Worm (Caenorhabditis elegans) whole organism, young adult: ENCODE data around the gene K04C2.5.
A peak's percentile ranks its signal among the peaks of the same experiment; 100 is the strongest.

Source experiments
- B0019.2 ChIP-seq: fragments of 200-800 bp; sonication (Bioruptor generic); conservative IDR thresholded peaks from 2 replicates; pipeline ENCODE4 v1.3.6; 2022; ENCODE audit warnings: missing genetic modification reagents, missing genetic modification characterization, missing compliant biosample characterization
- C17E4.6 ChIP-seq: fragments of 200-800 bp; sonication (Bioruptor generic); IDR thresholded peaks from 2 replicates; pipeline ENCODE4 v1.3.6; 2022; ENCODE audit warnings: missing genetic modification reagents, missing genetic modification characterization, missing compliant biosample characterization
- D2030.7 ChIP-seq: fragments of 200-800 bp; sonication (Bioruptor generic); IDR thresholded peaks from 2 replicates; pipeline ENCODE4 v1.3.6; 2022; ENCODE audit warnings: missing genetic modification reagents, missing genetic modification characterization, missing compliant biosample characterization
- F23B12.7 ChIP-seq: sonication (generic microtip); optimal IDR thresholded peaks from 2 replicates; lab custom pipeline; 2017; ENCODE audit warnings: missing genetic modification characterization, mild to moderate bottlenecking, missing compliant biosample characterization, antibody characterized with exemption, moderate library complexity; ENCODE audit not compliant: insufficient read depth
- F37B4.10 ChIP-seq: fragments of 200-800 bp; sonication (Bioruptor generic); IDR thresholded peaks from 2 replicates; pipeline ENCODE4 v1.3.6; 2022; ENCODE audit warnings: missing genetic modification characterization, missing compliant biosample characterization
- F49E8.2 ChIP-seq: sonication (generic microtip); optimal IDR thresholded peaks from 3 replicates; lab custom pipeline; 2017; ENCODE audit warnings: missing genetic modification characterization, mild to moderate bottlenecking, missing compliant biosample characterization, antibody characterized with exemption, moderate library complexity; ENCODE audit not compliant: insufficient read depth
- F52B5.7 ChIP-seq: sonication (generic microtip); optimal IDR thresholded peaks from 2 replicates; lab custom pipeline; 2016; ENCODE audit warnings: mild to moderate bottlenecking, missing genetic modification characterization, missing compliant biosample characterization
- T07F8.4 ChIP-seq: sonication (generic microtip); optimal IDR thresholded peaks from 2 replicates; lab custom pipeline; 2016; ENCODE audit warnings: mild to moderate bottlenecking, missing genetic modification characterization, moderate library complexity, missing compliant biosample characterization
- T26A5.8 ChIP-seq: sonication (generic microtip); optimal IDR thresholded peaks from 2 replicates; lab custom pipeline; 2016; ENCODE audit warnings: missing genetic modification characterization, missing compliant biosample characterization
- Y95B8A.8 ChIP-seq: fragments of 200-800 bp; sonication (Bioruptor generic); IDR thresholded peaks from 2 replicates; pipeline ENCODE4 v1.3.6; 2022; ENCODE audit warnings: missing genetic modification reagents, missing genetic modification characterization, missing compliant biosample characterization
- akir-1 ChIP-seq: fragments of 200-800 bp; sonication (Bioruptor generic); optimal IDR thresholded peaks from 2 replicates; lab custom pipeline; 2018; ENCODE audit warnings: mild to moderate bottlenecking, missing genetic modification characterization, moderate library complexity, missing compliant biosample characterization
- ama-1 ChIP-seq, 3 experiments: fragments of 150-350 bp in 1 of 3; sonication (generic microtip) in 2 of 3; optimal IDR thresholded peaks; 2 replicates each; lab custom pipeline; 2014 to 2018; ENCODE audit warnings: missing biosample characterization in 2 of 3, missing genetic modification characterization in 2 of 3, missing genetic modification reagents in 2 of 3
- athp-1 ChIP-seq: sonication (generic microtip); optimal IDR thresholded peaks from 2 replicates; lab custom pipeline; 2017; ENCODE audit warnings: mild to moderate bottlenecking, missing genetic modification characterization, missing compliant biosample characterization
- attf-3 ChIP-seq: fragments of 200-800 bp; sonication (Bioruptor generic); conservative IDR thresholded peaks from 2 replicates; pipeline ENCODE4 v1.3.6; 2022; ENCODE audit warnings: missing genetic modification reagents, missing genetic modification characterization, missing compliant biosample characterization
- attf-5 ChIP-seq: fragments of 200-800 bp; sonication (Bioruptor generic); optimal IDR thresholded peaks from 2 replicates; lab custom pipeline; 2018; ENCODE audit warnings: mild to moderate bottlenecking, missing genetic modification characterization, missing compliant biosample characterization
- attf-6 ChIP-seq: fragments of 200-800 bp; sonication (Bioruptor generic); IDR thresholded peaks from 2 replicates; pipeline ENCODE4 v1.3.6; 2022; ENCODE audit warnings: missing genetic modification reagents, missing genetic modification characterization, missing compliant biosample characterization
- bed-1 ChIP-seq: fragments of 200-800 bp; sonication (Bioruptor generic); IDR thresholded peaks from 2 replicates; pipeline ENCODE4 v1.3.6; 2022; ENCODE audit warnings: missing genetic modification reagents, missing genetic modification characterization, missing compliant biosample characterization
- bed-2 ChIP-seq: fragments of 200-800 bp; sonication (Bioruptor generic); IDR thresholded peaks from 2 replicates; pipeline ENCODE4 v1.3.6; 2022; ENCODE audit warnings: missing genetic modification reagents, missing genetic modification characterization, missing compliant biosample characterization
- die-1 ChIP-seq: sonication (generic microtip); optimal IDR thresholded peaks from 2 replicates; lab custom pipeline; 2016; ENCODE audit warnings: missing genotype, mild to moderate bottlenecking, missing genetic modification characterization, missing compliant biosample characterization
- dox-1 ChIP-seq: fragments of 200-800 bp; sonication (Bioruptor generic); IDR thresholded peaks from 2 replicates; pipeline ENCODE4 v1.3.6; 2022; ENCODE audit warnings: missing genetic modification reagents, missing genetic modification characterization, missing compliant biosample characterization
- efl-1 ChIP-seq: fragments of 150-350 bp; optimal IDR thresholded peaks from 2 replicates; lab custom pipeline; 2014; ENCODE audit warnings: missing biosample characterization, missing genetic modification reagents, missing genetic modification characterization
- egrh-3 ChIP-seq: fragments of 200-800 bp; sonication (Bioruptor generic); IDR thresholded peaks from 2 replicates; pipeline ENCODE4 v1.3.6; 2022; ENCODE audit warnings: missing genetic modification reagents, missing genetic modification characterization, missing compliant biosample characterization
- fkh-3 ChIP-seq: sonication (generic microtip); optimal IDR thresholded peaks from 2 replicates; lab custom pipeline; 2016; ENCODE audit warnings: mild to moderate bottlenecking, missing genetic modification characterization, missing compliant biosample characterization
- hlh-12 ChIP-seq: sonication (generic microtip); optimal IDR thresholded peaks from 2 replicates; lab custom pipeline; 2016; ENCODE audit warnings: missing genetic modification characterization, missing compliant biosample characterization
- hlh-26 ChIP-seq: fragments of 200-800 bp; sonication (Bioruptor generic); conservative IDR thresholded peaks from 2 replicates; pipeline ENCODE4 v1.3.6; 2022; ENCODE audit warnings: missing genetic modification reagents, missing genetic modification characterization, missing compliant biosample characterization
- hrde-1 ChIP-seq: sonication (generic microtip); optimal IDR thresholded peaks from 2 replicates; lab custom pipeline; 2016; ENCODE audit warnings: missing genetic modification characterization, mild to moderate bottlenecking, missing compliant biosample characterization, moderate library complexity, missing genotype, missing genetic modification reagents, borderline replicate concordance
- lag-1 ChIP-seq: fragments of 200-800 bp; sonication (Bioruptor generic); IDR thresholded peaks from 2 replicates; pipeline ENCODE4 v1.3.6; 2022; ENCODE audit warnings: missing genetic modification reagents, missing genetic modification characterization, missing compliant biosample characterization
- lin-40 ChIP-seq: sonication (generic microtip); optimal IDR thresholded peaks from 2 replicates; lab custom pipeline; 2016; ENCODE audit warnings: missing genetic modification characterization, mild to moderate bottlenecking, missing compliant biosample characterization, missing genotype, missing genetic modification reagents
- lsy-27 ChIP-seq: sonication (generic microtip); optimal IDR thresholded peaks from 2 replicates; lab custom pipeline; 2017; ENCODE audit warnings: missing genetic modification characterization, mild to moderate bottlenecking, missing compliant biosample characterization, antibody characterized with exemption, missing genotype, borderline replicate concordance; ENCODE audit not compliant: insufficient read depth
- madf-3 ChIP-seq: fragments of 200-800 bp; sonication (Bioruptor generic); IDR thresholded peaks from 2 replicates; pipeline ENCODE4 v1.3.6; 2022; ENCODE audit warnings: missing genetic modification reagents, missing genetic modification characterization, missing compliant biosample characterization
- madf-6 ChIP-seq: fragments of 200-800 bp; sonication (Bioruptor generic); IDR thresholded peaks from 2 replicates; pipeline ENCODE4 v1.3.6; 2022; ENCODE audit warnings: missing genetic modification reagents, missing genetic modification characterization, missing compliant biosample characterization
- mel-28 ChIP-seq: sonication (generic microtip); optimal IDR thresholded peaks from 2 replicates; lab custom pipeline; 2016; ENCODE audit warnings: borderline replicate concordance, mild to moderate bottlenecking, missing genetic modification characterization, missing compliant biosample characterization
- mxl-1 ChIP-seq: sonication (generic microtip); optimal IDR thresholded peaks from 2 replicates; lab custom pipeline; 2016; ENCODE audit warnings: missing genetic modification characterization, missing compliant biosample characterization
- nhr-179 ChIP-seq: sonication (generic microtip); optimal IDR thresholded peaks from 2 replicates; lab custom pipeline; 2016; ENCODE audit warnings: mild to moderate bottlenecking, missing genetic modification characterization, missing compliant biosample characterization
- nhr-27 ChIP-seq: fragments of 200-800 bp; sonication (Bioruptor generic); optimal IDR thresholded peaks from 2 replicates; lab custom pipeline; 2018; ENCODE audit warnings: mild to moderate bottlenecking, missing genetic modification characterization, moderate library complexity, missing compliant biosample characterization
- nhr-80 ChIP-seq: sonication (generic microtip); optimal IDR thresholded peaks from 2 replicates; lab custom pipeline; 2016; ENCODE audit warnings: missing genetic modification characterization, missing compliant biosample characterization
- rec-8 ChIP-seq, 2 experiments: sonication (generic microtip); optimal IDR thresholded peaks; 2 replicates each; lab custom pipeline; 2016; ENCODE audit warnings: mild to moderate bottlenecking in 2 of 2, missing genetic modification characterization in 2 of 2, missing genetic modification reagents in 2 of 2, missing genotype in 2 of 2, missing biosample characterization in 1 of 2, missing compliant biosample characterization in 1 of 2, moderate library complexity in 1 of 2
- rpc-1 ChIP-seq, 2 experiments: fragments of 150-350 bp in 1 of 2; sonication (generic microtip) in 1 of 2; optimal IDR thresholded peaks; 2 replicates each; lab custom pipeline; 2014 to 2018; ENCODE audit warnings: missing biosample characterization in 1 of 2, missing genetic modification characterization in 1 of 2, missing genetic modification reagents in 1 of 2, missing genotype in 1 of 2
- sdz-38 ChIP-seq: sonication (generic microtip); optimal IDR thresholded peaks from 2 replicates; lab custom pipeline; 2016; ENCODE audit warnings: missing genotype, missing genetic modification characterization, missing compliant biosample characterization
- snpc-1.3 ChIP-seq: sonication (generic microtip); optimal IDR thresholded peaks from 2 replicates; lab custom pipeline; 2017; ENCODE audit warnings: missing genetic modification characterization, mild to moderate bottlenecking, missing compliant biosample characterization, antibody characterized with exemption, moderate library complexity, missing genotype, missing genetic modification reagents; ENCODE audit not compliant: insufficient read depth
- tbp1 ChIP-seq: fragments of 200-800 bp; sonication (Bioruptor generic); optimal IDR thresholded peaks from 2 replicates; lab custom pipeline; 2018; ENCODE audit warnings: mild to moderate bottlenecking, missing genetic modification characterization, missing compliant biosample characterization
- tlf-1 ChIP-seq: fragments of 200-800 bp; sonication (Bioruptor generic); optimal IDR thresholded peaks from 2 replicates; lab custom pipeline; 2018; ENCODE audit warnings: mild to moderate bottlenecking, missing genetic modification characterization, missing compliant biosample characterization
- zim-3 ChIP-seq: sonication (generic microtip); optimal IDR thresholded peaks from 2 replicates; lab custom pipeline; 2017; ENCODE audit warnings: mild to moderate bottlenecking, missing genetic modification characterization, moderate library complexity, missing compliant biosample characterization
- ztf-22 ChIP-seq: fragments of 200-800 bp; sonication (Bioruptor generic); optimal IDR thresholded peaks from 2 replicates; lab custom pipeline; 2018; ENCODE audit warnings: mild to moderate bottlenecking, missing genetic modification characterization, moderate library complexity, missing compliant biosample characterization
- ztf-28 ChIP-seq: fragments of 200-800 bp; sonication (Bioruptor generic); IDR thresholded peaks from 2 replicates; pipeline ENCODE4 v1.3.6; 2022; ENCODE audit warnings: missing genetic modification reagents, missing genetic modification characterization, missing compliant biosample characterization
- ztf-3 ChIP-seq: fragments of 200-800 bp; sonication (Bioruptor generic); optimal IDR thresholded peaks from 2 replicates; lab custom pipeline; 2018; ENCODE audit warnings: mild to moderate bottlenecking, missing genetic modification characterization, missing compliant biosample characterization
- ztf-6 ChIP-seq: fragments of 200-800 bp; sonication (Bioruptor generic); IDR thresholded peaks from 2 replicates; pipeline ENCODE4 v1.3.6; 2022; ENCODE audit warnings: missing genetic modification reagents, missing genetic modification characterization, missing compliant biosample characterization

K04C2.5 gene

ce11 chrIII:6887574-6887973 lies 3.9 kb downstream of the K04C2.5 start:
- peak; percentile 66 for TF ChIP-seq F52B5.7 (tag; lab: Kevin White, UChicago)
- TF ChIP-seq Y95B8A.8 (GFP tag; lab: Robert Waterston, UW), result 0 out of 2 replicates have a peak, but pooled peaks have one; percentile 63
- TF ChIP-seq T07F8.4, result no peak
- peak; percentile 46 for TF ChIP-seq tlf-1
- TF ChIP-seq akir-1 (GFP tag; lab: Kevin White, UChicago), result peak; percentile 6
- peak; percentile 93 for TF ChIP-seq die-1 (tag; lab: Kevin White, UChicago)
- peak; percentile 92 for TF ChIP-seq F23B12.7 (tag; lab: Kevin White, UChicago)
- no peak; the same call in 1 of the 2 replicates for TF ChIP-seq dox-1 (GFP tag; lab: Robert Waterston, UW)
- TF ChIP-seq mxl-1 (tag; lab: Kevin White, UChicago), result peak; percentile 77
- TF ChIP-seq attf-6 (GFP tag; lab: Robert Waterston, UW), result no peak
- peak; percentile 64 for TF ChIP-seq lsy-27 (tag; lab: Kevin White, UChicago)
- peak; percentile 73 for TF ChIP-seq ztf-28 (GFP tag; lab: Robert Waterston, UW)
- peak; percentile 63 for TF ChIP-seq athp-1
- no peak for TF ChIP-seq B0019.2 (GFP tag; lab: Robert Waterston, UW)
- no peak for TF ChIP-seq ama-1 (optimal IDR thresholded peaks at IDR 0.05; lab: Kevin White, UChicago)
- TF ChIP-seq ama-1 (GFP tag; optimal IDR thresholded peaks at IDR 0.05; lab: Kevin White, UChicago), result peak in 1 of 2 experiments; percentile 89
- TF ChIP-seq efl-1 (GFP tag; lab: Kevin White, UChicago), result peak; percentile 30
- no peak for TF ChIP-seq nhr-179 (tag; lab: Kevin White, UChicago)
- TF ChIP-seq hlh-26, result no peak
- TF ChIP-seq bed-1, result no peak
- TF ChIP-seq madf-6 (GFP tag; lab: Robert Waterston, UW), result no peak
- peak; percentile 85 for TF ChIP-seq D2030.7 (GFP tag; lab: Robert Waterston, UW)
- no peak for TF ChIP-seq bed-2 (GFP tag; lab: Robert Waterston, UW)
- 0 out of 2 replicates have a peak, but pooled peaks have one; percentile 62 for TF ChIP-seq lag-1 (GFP tag; lab: Robert Waterston, UW)
- peak; percentile 85 for TF ChIP-seq hrde-1 (tag; lab: Kevin White, UChicago)
- TF ChIP-seq ztf-22, result no peak
- peak; percentile 8 for TF ChIP-seq nhr-80
- peak; percentile 36 to 83 for TF ChIP-seq rec-8 (tag; optimal IDR thresholded peaks at IDR 0.05; lab: Kevin White, UChicago)
- TF ChIP-seq tbp1, result peak; percentile 99
- TF ChIP-seq snpc-1.3 (tag; lab: Kevin White, UChicago), result peak; percentile 54
- TF ChIP-seq sdz-38, result no peak
- TF ChIP-seq hlh-12 (tag; lab: Kevin White, UChicago), result no peak
- TF ChIP-seq ztf-3, result no peak
- TF ChIP-seq rpc-1 (optimal IDR thresholded peaks at IDR 0.05; lab: Kevin White, UChicago), result peak; percentile 86
- peak; percentile 93 for TF ChIP-seq rpc-1 (tag; optimal IDR thresholded peaks at IDR 0.05; lab: Kevin White, UChicago)
- TF ChIP-seq zim-3 (tag; lab: Kevin White, UChicago), result peak; percentile 47
- TF ChIP-seq egrh-3 (GFP tag; lab: Robert Waterston, UW), result peak; percentile 32; the same call in 1 of the 2 replicates
- no peak for TF ChIP-seq ztf-6 (GFP tag; lab: Robert Waterston, UW)
- peak; percentile 76 for TF ChIP-seq F49E8.2
- no peak for TF ChIP-seq C17E4.6 (GFP tag; lab: Robert Waterston, UW)
- TF ChIP-seq F37B4.10 (GFP tag; lab: Robert Waterston, UW), result 0 out of 2 replicates have a peak, but pooled peaks have one; percentile 62
- TF ChIP-seq mel-28, result no peak
- peak; percentile 77; the same call in 1 of the 2 replicates for TF ChIP-seq madf-3
- TF ChIP-seq nhr-27 (tag; lab: Kevin White, UChicago), result peak; percentile 40
- peak; percentile 21 for TF ChIP-seq lin-40 (tag; lab: Kevin White, UChicago)
- peak; percentile 51 for TF ChIP-seq fkh-3
- TF ChIP-seq T26A5.8, result no peak
- TF ChIP-seq attf-3 (GFP tag; lab: Robert Waterston, UW), result peak; percentile 64
- peak; percentile 67 for TF ChIP-seq attf-5
